Fruit fly (Drosophila melanogaster): Measurements from ENCODE around the gene vap.

- no peak for TF ChIP-seq usp (GFP tag; optimal IDR thresholded peaks at IDR 0.05)
- TF ChIP-seq psq (optimal IDR thresholded peaks at IDR 0.05): no peak
Observed at dm6 chrX:15976568-15976967, 29.0 kb downstream of the vap start, which contains the start of gene CG42766.

Data from whole organism.